Fruit fly (Drosophila melanogaster) whole organism: Measurements from ENCODE around the gene Gyc89Da.

Source experiments
- CG8478 ChIP-seq: fragments of >200 bp; optimal IDR thresholded peaks from 2 replicates; lab custom pipeline; 2018; ENCODE audit warnings: inconsistent platforms
- EcR ChIP-seq, 2 experiments: fragments of >200 bp; optimal IDR thresholded peaks; 2 replicates each; lab custom pipeline; 2017; ENCODE audit warnings: missing biosample characterization in 2 of 2, missing genetic modification characterization in 2 of 2, missing genetic modification reagents in 2 of 2
- psq ChIP-seq: fragments of >200 bp; optimal IDR thresholded peaks from 2 replicates; lab custom pipeline; 2017

DNA sequence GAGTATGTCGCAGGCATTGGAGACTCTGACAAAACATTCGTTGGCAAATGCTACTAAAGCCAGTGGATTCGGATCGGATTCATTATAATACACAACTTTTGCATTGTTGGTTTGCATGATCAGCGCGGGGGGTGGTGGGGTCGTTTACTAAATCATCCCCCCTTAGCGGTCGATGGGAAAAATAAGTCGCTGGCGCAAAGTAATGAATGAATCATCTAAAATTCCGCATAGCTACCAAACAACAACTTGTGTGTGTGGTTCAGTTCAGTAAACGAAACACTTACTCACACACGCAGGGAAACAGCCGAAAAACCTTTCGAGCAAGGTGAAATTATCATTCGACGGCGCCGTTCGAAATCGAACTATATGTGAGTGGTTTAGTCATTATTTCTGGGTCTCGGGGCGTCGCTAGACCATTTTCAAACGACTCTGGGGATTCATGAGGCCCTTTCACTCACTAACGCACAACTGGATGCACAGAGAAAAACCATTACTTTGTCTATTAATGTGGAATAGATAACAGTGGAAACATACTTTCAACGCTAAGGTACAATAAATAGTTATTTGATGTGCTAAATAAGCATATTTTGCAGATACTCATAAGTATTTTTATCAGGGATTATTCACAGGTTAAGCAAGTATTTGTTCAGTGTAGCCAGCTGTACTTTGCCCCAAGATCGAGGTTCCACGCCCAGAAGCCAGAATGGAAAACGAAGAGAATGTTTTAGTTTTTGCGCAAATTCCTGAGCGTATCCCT lies 23.8 kb upstream of the Gyc89Da start:
- TF ChIP-seq CG8478 (no peak), psq (lab: Kevin White, UChicago) (no peak), EcR (GFP tag; optimal IDR thresholded peaks at IDR 0.05; lab: Kevin White, UChicago) (no peak)
